Worm (Caenorhabditis elegans) whole organism, L3 larva: ENCODE data around the gene mpc-1.

Experiments
- ZK546.5 ChIP-seq: sonication (generic microtip); optimal IDR thresholded peaks from 2 replicates; lab custom pipeline; 2017; ENCODE audit warnings: missing biosample characterization, missing genetic modification characterization
- aly-2 ChIP-seq: fragments of 150-350 bp; optimal IDR thresholded peaks from 2 replicates; lab custom pipeline; 2014; ENCODE audit warnings: missing biosample characterization, missing genetic modification characterization
- ama-1 ChIP-seq: fragments of 150-350 bp; optimal IDR thresholded peaks from 2 replicates; lab custom pipeline; 2018
- ceh-16 ChIP-seq: sonication (generic microtip); optimal IDR thresholded peaks from 2 replicates; lab custom pipeline; 2017; ENCODE audit warnings: missing biosample characterization, missing genetic modification characterization
- daf-12 ChIP-seq: fragments of 150-350 bp; optimal IDR thresholded peaks from 2 replicates; lab custom pipeline; 2014; ENCODE audit warnings: missing biosample characterization, missing genetic modification reagents, missing genetic modification characterization
- eor-1 ChIP-seq, 2 experiments: fragments of 150-350 bp; optimal IDR thresholded peaks; 2 replicates each; lab custom pipeline; 2014 to 2018; ENCODE audit warnings: missing biosample characterization in 2 of 2, missing genetic modification characterization in 2 of 2
- fkh-10 ChIP-seq: sonication (generic microtip); optimal IDR thresholded peaks from 2 replicates; lab custom pipeline; 2017; ENCODE audit warnings: missing biosample characterization, missing genetic modification reagents, missing genetic modification characterization
- mdl-1 ChIP-seq: fragments of 150-350 bp; optimal IDR thresholded peaks from 2 replicates; lab custom pipeline; 2014; ENCODE audit warnings: missing biosample characterization, missing genetic modification characterization
- nhr-11 ChIP-seq: fragments of 150-350 bp; optimal IDR thresholded peaks from 2 replicates; lab custom pipeline; 2014; ENCODE audit warnings: missing biosample characterization, missing genetic modification characterization
- pqm-1 ChIP-seq: fragments of 150-350 bp; optimal IDR thresholded peaks from 2 replicates; lab custom pipeline; 2017; ENCODE audit warnings: missing biosample characterization, missing genetic modification characterization, inconsistent platforms
- skn-1 ChIP-seq: fragments of 150-350 bp; optimal IDR thresholded peaks from 2 replicates; lab custom pipeline; 2014; ENCODE audit warnings: missing biosample characterization, missing genetic modification characterization
- snpc-4 ChIP-seq: fragments of 150-350 bp; optimal IDR thresholded peaks from 2 replicates; lab custom pipeline; 2014; ENCODE audit warnings: missing biosample characterization, missing genetic modification characterization
- unc-62 ChIP-seq: fragments of 150-350 bp; sonication (generic microtip); optimal IDR thresholded peaks from 4 replicates; lab custom pipeline; 2014; ENCODE audit warnings: missing biosample characterization, missing genetic modification reagents, missing genetic modification characterization

ce11 chrIII:4441781-4442180 lies 28.5 kb downstream of the mpc-1 start, which contains the start of gene nex-3:
- TF ChIP-seq nhr-11 (tag; lab: Kevin White, UChicago), result no peak
- TF ChIP-seq ceh-16, result no peak
- no peak for TF ChIP-seq fkh-10 (GFP tag; lab: Kevin White, UChicago)
- TF ChIP-seq ama-1 (lab: Kevin White, UChicago), result no peak
- TF ChIP-seq pqm-1 (tag; lab: Kevin White, UChicago), result no peak
- no peak for TF ChIP-seq unc-62 (GFP tag; lab: Kevin White, UChicago)
- no peak for TF ChIP-seq snpc-4
- no peak for TF ChIP-seq daf-12
- no peak for TF ChIP-seq mdl-1 (tag; lab: Kevin White, UChicago)
- no peak for TF ChIP-seq eor-1 (tag; optimal IDR thresholded peaks at IDR 0.05; lab: Kevin White, UChicago)
- TF ChIP-seq skn-1 (tag; lab: Kevin White, UChicago), result no peak
- TF ChIP-seq aly-2 (tag; lab: Kevin White, UChicago), result no peak
- no peak for TF ChIP-seq ZK546.5 (tag; lab: Kevin White, UChicago)
